Fruit fly (Drosophila melanogaster): Measurements from ENCODE around the gene CG31365.

DNA sequence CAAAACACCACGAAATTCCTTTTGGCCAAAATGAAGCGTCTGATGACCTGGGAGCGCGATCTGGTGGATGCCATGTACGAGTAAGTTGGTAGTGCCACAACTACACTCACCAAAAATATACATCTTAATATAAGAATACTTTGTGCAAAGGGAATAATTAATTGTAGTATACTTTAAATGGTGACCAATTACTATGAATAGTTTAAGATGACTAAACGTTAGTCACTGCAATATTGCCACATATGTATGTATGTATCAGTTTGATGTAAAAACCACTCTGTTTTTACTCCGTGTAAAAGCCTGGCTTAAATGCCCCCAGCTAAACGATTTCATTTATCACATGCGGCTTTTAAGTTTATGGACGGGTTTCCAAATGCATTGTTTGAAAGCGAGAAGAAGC is 48.5 kb upstream of the CG31365 start:
- no peak for TF ChIP-seq usp (GFP tag; optimal IDR thresholded peaks at IDR 0.05)
- no peak for TF ChIP-seq CG8478 (optimal IDR thresholded peaks at IDR 0.05)
- no peak for TF ChIP-seq EcR (GFP tag; optimal IDR thresholded peaks at IDR 0.05)
- TF ChIP-seq Dll (optimal IDR thresholded peaks at IDR 0.05), result no peak
- TF ChIP-seq pan (optimal IDR thresholded peaks at IDR 0.05), result peak; percentile 43
- TF ChIP-seq psq (optimal IDR thresholded peaks at IDR 0.05), result no peak
